Worm (Caenorhabditis elegans) whole organism, L4/young adult: ENCODE results near the gene H20J04.4.

Source experiments
- W03F9.2 ChIP-seq: fragments of 150-350 bp; optimal IDR thresholded peaks from 2 replicates; lab custom pipeline; 2014; ENCODE audit warnings: missing biosample characterization, missing genetic modification characterization
- dao-5 ChIP-seq: sonication (generic microtip); optimal IDR thresholded peaks from 2 replicates; lab custom pipeline; 2016; ENCODE audit warnings: missing genotype, missing genetic modification characterization, moderate library complexity, missing compliant biosample characterization
- him-1 ChIP-seq: sonication (generic microtip); optimal IDR thresholded peaks from 2 replicates; lab custom pipeline; 2016; ENCODE audit warnings: missing genotype, missing genetic modification reagents, missing genetic modification characterization, missing compliant biosample characterization

H20J04.4 gene

ce11 chrII:4328716-4329115, at the start of gene H20J04.4:
TSS of gene H20J04.4 (plus strand) at chrII:4329016.
- no peak for TF ChIP-seq W03F9.2 (tag; lab: Kevin White, UChicago)
- no peak for TF ChIP-seq him-1
- TF ChIP-seq dao-5 (tag; lab: Kevin White, UChicago) = no peak

ce11 chrII:4281743-4282142, 47.1 kb upstream of the H20J04.4 start, which contains the start of gene C01F1.5:
TSS of gene C01F1.5 (minus strand) at chrII:4281845.
- TF ChIP-seq him-1 (no peak), dao-5 (tag; lab: Kevin White, UChicago) (no peak), W03F9.2 (tag; lab: Kevin White, UChicago) (no peak)

- TF ChIP-seq dao-5 (tag; lab: Kevin White, UChicago) (no peak), W03F9.2 (tag; lab: Kevin White, UChicago) (no peak), him-1 (no peak)
Measured at ce11 chrII:4284305-4285193, 44.3 kb upstream of the H20J04.4 start.

DNA sequence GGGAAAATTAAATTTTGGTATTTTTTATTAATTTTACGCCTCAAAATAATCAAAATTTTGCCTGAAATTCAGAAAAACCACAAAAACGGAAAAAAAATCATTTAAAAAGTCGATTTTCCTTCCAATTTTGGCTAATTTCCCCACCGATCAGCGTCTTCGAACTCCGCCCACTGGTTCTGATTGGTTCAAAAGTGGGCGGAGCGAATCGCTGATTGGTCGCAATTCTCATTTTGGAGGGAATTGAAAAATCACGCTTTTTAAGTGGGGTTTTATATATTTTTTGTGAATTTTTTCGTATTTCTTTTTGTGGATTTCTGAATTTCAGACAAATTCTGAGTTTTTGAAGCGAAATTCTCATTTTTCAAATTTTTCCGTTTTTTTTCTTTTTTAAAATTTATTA, 41.9 kb upstream of the H20J04.4 start:
- TF ChIP-seq him-1 (no peak), dao-5 (tag; lab: Kevin White, UChicago) (no peak), W03F9.2 (tag; lab: Kevin White, UChicago) (no peak)

DNA sequence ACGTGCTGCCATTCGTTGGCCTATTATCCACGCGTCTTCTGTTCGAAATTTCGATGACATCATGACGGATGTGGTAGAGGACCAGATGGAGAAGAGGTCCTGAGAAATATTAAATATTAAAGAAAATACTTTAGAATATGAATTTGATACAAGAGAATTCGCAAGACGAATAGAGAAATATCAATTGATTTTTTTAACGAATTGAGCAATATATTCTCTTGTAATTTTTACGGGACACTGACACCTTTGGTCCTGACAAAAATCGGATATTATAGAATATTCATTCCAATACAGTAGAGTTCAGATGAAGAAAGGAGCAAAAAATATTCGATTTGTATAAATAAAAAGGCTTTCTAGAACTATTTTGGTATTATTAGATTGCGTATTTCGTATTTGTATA, 40.7 kb upstream of the H20J04.4 start, which contains the start of gene C01F1.6:
Gene C01F1.6, minus strand, starts transcription at position 101 of the 400 bp plus-strand sequence.
- TF ChIP-seq W03F9.2 (tag; lab: Kevin White, UChicago) = no peak
- TF ChIP-seq him-1 = no peak
- TF ChIP-seq dao-5 (tag; lab: Kevin White, UChicago) = no peak

DNA sequence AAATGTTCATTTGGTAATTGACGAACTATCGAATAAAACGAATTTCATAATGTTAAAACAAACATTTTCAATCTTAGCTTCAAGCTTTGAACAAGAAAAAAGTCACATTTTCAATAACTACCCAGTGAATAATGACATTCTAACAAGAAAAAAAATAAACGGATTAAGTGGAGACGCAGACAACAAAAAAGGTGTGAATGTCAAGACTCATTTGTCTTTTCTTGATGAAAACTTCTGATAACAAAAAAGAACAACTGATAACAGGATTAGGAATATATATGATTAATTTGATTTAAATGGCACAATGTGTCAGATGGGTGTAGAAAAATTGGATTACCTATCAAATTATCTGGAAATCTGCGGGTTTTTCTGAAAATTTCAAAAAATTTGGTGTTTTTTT, 40.2 kb upstream of the H20J04.4 start:
- TF ChIP-seq dao-5 (tag; lab: Kevin White, UChicago) (no peak), W03F9.2 (tag; lab: Kevin White, UChicago) (no peak), him-1 (no peak)

DNA sequence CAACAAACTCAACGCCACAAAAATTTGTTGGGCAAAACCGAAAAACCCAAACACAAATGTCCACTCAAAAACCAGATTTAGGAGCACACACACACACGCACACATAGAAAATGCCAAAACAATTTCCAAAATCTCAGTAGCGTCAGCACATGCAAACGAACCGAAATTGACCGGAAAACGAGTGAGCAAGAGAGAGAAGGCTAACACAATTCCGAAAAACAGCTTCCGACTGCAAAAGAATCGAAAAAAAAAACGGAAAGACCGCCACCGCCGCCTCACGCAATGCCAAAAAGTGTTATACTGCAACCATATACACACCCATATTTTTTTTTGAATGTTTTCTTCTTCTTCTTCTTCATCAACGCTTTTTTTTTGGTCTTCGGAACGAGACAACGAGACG, 37.0 kb upstream of the H20J04.4 start:
- TF ChIP-seq him-1 (no peak), W03F9.2 (tag; lab: Kevin White, UChicago) (no peak), dao-5 (tag; lab: Kevin White, UChicago) (no peak)

- TF ChIP-seq dao-5 (tag; lab: Kevin White, UChicago) (no peak), W03F9.2 (tag; lab: Kevin White, UChicago) (no peak), him-1 (no peak)
Measured at ce11 chrII:4293027-4293522, 35.7 kb upstream of the H20J04.4 start.

ce11 chrII:4294189-4294588, 34.6 kb upstream of the H20J04.4 start:
- TF ChIP-seq W03F9.2 (tag; lab: Kevin White, UChicago) (no peak), him-1 (no peak), dao-5 (tag; lab: Kevin White, UChicago) (no peak)

ce11 chrII:4294801-4295200, 34.0 kb upstream of the H20J04.4 start, which contains the start of gene rml-4:
TSS of gene rml-4 (plus strand) at chrII:4295101.
- TF ChIP-seq him-1 (no peak), dao-5 (tag; lab: Kevin White, UChicago) (no peak), W03F9.2 (tag; lab: Kevin White, UChicago) (no peak)

DNA sequence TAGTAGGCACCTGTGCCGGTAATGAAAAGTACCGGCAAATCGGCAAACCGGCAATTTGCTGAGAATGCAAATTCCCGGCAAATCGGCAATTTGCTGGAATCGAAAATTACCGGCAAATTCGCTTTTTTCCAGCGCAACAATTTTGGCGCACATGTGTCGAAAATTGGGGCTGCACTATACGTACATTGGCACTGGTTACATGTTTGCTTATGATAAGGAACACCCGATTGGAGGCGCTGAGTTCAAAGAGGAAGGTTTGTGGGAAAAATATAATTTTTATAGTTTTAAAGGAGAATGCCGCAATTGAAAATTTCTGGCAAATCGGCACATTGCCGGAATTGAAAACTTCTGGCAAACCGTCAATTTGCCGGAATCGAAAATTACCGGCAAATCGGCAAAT, 31.6 kb upstream of the H20J04.4 start:
- TF ChIP-seq W03F9.2 (tag; lab: Kevin White, UChicago) = no peak
- no peak for TF ChIP-seq him-1
- no peak for TF ChIP-seq dao-5 (tag; lab: Kevin White, UChicago)

- TF ChIP-seq W03F9.2 (tag; lab: Kevin White, UChicago) = peak; percentile 95
- peak; percentile 92 for TF ChIP-seq him-1
- no peak for TF ChIP-seq dao-5 (tag; lab: Kevin White, UChicago)
Measured at ce11 chrII:4299227-4299703, 29.6 kb upstream of the H20J04.4 start, which contains the start of gene sco-1. TSS of gene sco-1 (plus strand) at chrII:4299653.

DNA sequence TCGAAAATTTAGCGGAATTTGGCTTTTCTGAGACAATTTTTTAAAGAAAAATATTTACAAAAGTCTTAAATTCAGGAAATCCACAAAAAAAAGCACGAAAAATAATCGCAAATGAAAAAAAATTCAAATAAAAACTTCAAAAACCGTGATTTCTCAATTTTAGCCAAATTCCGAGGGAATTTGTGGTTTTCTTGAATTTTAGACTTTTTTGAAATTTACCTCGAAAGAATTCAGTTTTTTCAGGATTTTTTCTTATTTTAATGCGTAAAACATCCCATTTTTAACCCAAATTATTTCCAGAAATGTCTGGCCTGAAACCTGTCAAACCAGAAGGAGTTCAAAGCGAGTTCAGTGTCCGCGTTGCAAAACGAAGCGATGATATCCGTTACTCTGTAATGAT, 27.5 kb upstream of the H20J04.4 start, which contains the start of gene gtf-2F1:
Gene gtf-2F1, plus strand, starts transcription at position 301 of the 400 bp plus-strand sequence.
- TF ChIP-seq him-1 (no peak), W03F9.2 (tag; lab: Kevin White, UChicago) (no peak), dao-5 (tag; lab: Kevin White, UChicago) (no peak)
